Fruit fly (Drosophila melanogaster): ENCODE results near the gene CG8773.

Gene CG8773

DNA sequence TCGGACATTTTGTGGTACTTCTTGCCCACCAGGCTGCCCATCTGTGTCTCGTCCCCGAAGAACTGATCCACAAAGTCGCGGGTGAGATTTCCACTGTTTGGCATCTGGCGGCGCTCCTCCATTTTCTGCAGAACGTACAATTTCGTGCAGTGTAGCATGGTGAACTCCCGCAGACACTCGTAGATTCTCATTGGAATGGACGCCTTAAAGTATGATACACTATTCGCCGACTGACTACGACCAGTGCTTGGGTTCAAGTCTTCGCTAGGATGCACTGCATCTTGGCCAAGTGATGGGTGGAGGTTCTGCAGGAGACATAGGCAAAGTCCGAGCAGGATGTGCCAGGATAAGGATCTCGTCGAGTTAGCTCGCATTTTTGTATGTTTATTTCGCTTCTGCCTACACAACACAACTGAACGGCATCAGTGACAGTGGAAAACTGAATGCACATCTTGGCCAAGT is 8.4 kb upstream of the CG8773 start, which contains the start of gene CG15888:
Gene CG15888, minus strand, starts transcription at position 412 of the 462 bp plus-strand sequence.
- TF ChIP-seq insv (GFP tag; optimal IDR thresholded peaks at IDR 0.05), result peak in 1 of 2 experiments; percentile 85
- TF ChIP-seq shn (GFP tag; optimal IDR thresholded peaks at IDR 0.05), result no peak
- TF ChIP-seq chm (GFP tag; IDR thresholded peaks at IDR 0.05), result no peak
- TF ChIP-seq phol (tag; optimal IDR thresholded peaks at IDR 0.05), result no peak
- peak; percentile 59 for TF ChIP-seq Ets65A (GFP tag)
- no peak for TF ChIP-seq CG17568 (GFP tag; optimal IDR thresholded peaks at IDR 0.05)
- no peak for TF ChIP-seq CG9215 (GFP tag; IDR thresholded peaks at IDR 0.05)
- TF ChIP-seq Elba2 (GFP tag; optimal IDR thresholded peaks at IDR 0.05), result no peak
- TF ChIP-seq stc (GFP tag; IDR thresholded peaks at IDR 0.05), result no peak
- TF ChIP-seq zf30C (GFP tag; optimal IDR thresholded peaks at IDR 0.05), result peak; percentile 11
- no peak for TF ChIP-seq CG11723 (GFP tag; optimal IDR thresholded peaks at IDR 0.05)

DNA sequence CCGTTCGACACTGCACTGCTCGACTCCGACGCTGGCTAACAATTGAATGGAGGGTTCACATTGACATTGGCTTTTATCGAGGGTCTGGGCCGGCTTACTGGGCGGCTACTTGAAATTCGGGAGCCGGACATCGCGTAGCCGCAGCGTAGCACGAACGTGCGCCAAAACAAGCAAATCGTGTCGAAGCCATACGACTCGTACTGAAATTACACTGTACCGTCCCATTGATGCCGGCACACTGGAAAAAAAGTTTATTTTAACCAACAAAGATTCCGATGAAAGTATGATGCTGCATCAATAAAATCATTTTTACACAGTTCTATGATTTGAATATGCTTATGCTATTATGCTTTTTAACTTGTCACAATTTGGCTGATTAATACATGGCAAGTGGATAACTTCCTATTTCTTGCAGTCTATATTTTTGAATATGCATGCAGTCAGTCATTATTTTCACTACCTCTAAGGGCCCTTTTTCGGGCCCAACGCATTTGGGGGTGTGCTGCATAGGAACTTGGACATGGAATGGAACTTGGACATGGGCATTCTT is 5.7 kb upstream of the CG8773 start, which contains the start of gene apn:
Gene apn, minus strand, starts transcription at position 51 of the 550 bp plus-strand sequence.
- TF ChIP-seq slbo (GFP tag; IDR thresholded peaks at IDR 0.05), result 0 out of 2 replicates have a peak, but pooled peaks have one; percentile 3
- no peak for TF ChIP-seq az2 (GFP tag; optimal IDR thresholded peaks at IDR 0.05)
- no peak for TF ChIP-seq Awh (GFP tag; IDR thresholded peaks at IDR 0.05)
- TF ChIP-seq CG17385 (GFP tag; optimal IDR thresholded peaks at IDR 0.05), result no peak
- TF ChIP-seq zfh1 (GFP tag; IDR thresholded peaks at IDR 0.05), result peak; percentile 30; the same call in 1 of the 3 replicates
- peak; percentile 48 for TF ChIP-seq dmrt99B (tag; optimal IDR thresholded peaks at IDR 0.05)
- TF ChIP-seq CG7987 (GFP tag; optimal IDR thresholded peaks at IDR 0.05), result no peak
- no peak for TF ChIP-seq pb (GFP tag; optimal IDR thresholded peaks at IDR 0.05)
- TF ChIP-seq br (optimal IDR thresholded peaks at IDR 0.05), result no peak
- 0 out of 3 replicates have a peak, but pooled peaks have one; percentile 41 for TF ChIP-seq dysf (GFP tag; IDR thresholded peaks at IDR 0.05)
- TF ChIP-seq chif (GFP tag; optimal IDR thresholded peaks at IDR 0.05), result no peak
- no peak for TF ChIP-seq phol (tag; optimal IDR thresholded peaks at IDR 0.05)
- no peak for TF ChIP-seq CG6689 (GFP tag; IDR thresholded peaks at IDR 0.05)
- no peak for TF ChIP-seq H15 (GFP tag; IDR thresholded peaks at IDR 0.05)
- no peak for TF ChIP-seq CG32772 (GFP tag; IDR thresholded peaks at IDR 0.05)
- TF ChIP-seq CG13287 (GFP tag; IDR thresholded peaks at IDR 0.05; ENCODE audit: partially characterized antibody), result no peak
- no peak for TF ChIP-seq Dfd (GFP tag; optimal IDR thresholded peaks at IDR 0.05)
- TF ChIP-seq HmgZ (tag; optimal IDR thresholded peaks at IDR 0.05), result no peak
- TF ChIP-seq pzg (GFP tag; optimal IDR thresholded peaks at IDR 0.05), result no peak
- peak; percentile 4 for TF ChIP-seq nmo (GFP tag; optimal IDR thresholded peaks at IDR 0.05)
- no peak for TF ChIP-seq CG6813 (GFP tag; optimal IDR thresholded peaks at IDR 0.05)
- peak; percentile 31; the same call in 1 of the 3 replicates for TF ChIP-seq CG14050 (GFP tag; IDR thresholded peaks at IDR 0.05)
- no peak for TF ChIP-seq CG8281 (tag; optimal IDR thresholded peaks at IDR 0.05)
- TF ChIP-seq gsb (GFP tag; IDR thresholded peaks at IDR 0.05), result no peak
- no peak for TF ChIP-seq ftz-f1 (GFP tag; optimal IDR thresholded peaks at IDR 0.05)
- TF ChIP-seq vvl (GFP tag; IDR thresholded peaks at IDR 0.05), result peak; percentile 58
- no peak for TF ChIP-seq vfl (GFP tag; optimal IDR thresholded peaks at IDR 0.05)
- TF ChIP-seq CG10366 (GFP tag; IDR thresholded peaks at IDR 0.05), result peak; percentile 48
- no peak for TF ChIP-seq CG10565 (GFP tag; optimal IDR thresholded peaks at IDR 0.05)
- TF ChIP-seq Chrac-16 (GFP tag; optimal IDR thresholded peaks at IDR 0.05), result no peak
- no peak for TF ChIP-seq Adf1 (GFP tag; IDR thresholded peaks at IDR 0.05)
- no peak for TF ChIP-seq kah (GFP tag; optimal IDR thresholded peaks at IDR 0.05)
- TF ChIP-seq CG17328 (GFP tag; IDR thresholded peaks at IDR 0.05), result peak; percentile 65; the same call in 1 of the 2 replicates
- TF ChIP-seq H2.0 (GFP tag; IDR thresholded peaks at IDR 0.05), result 0 out of 2 replicates have a peak, but pooled peaks have one; percentile 7
- TF ChIP-seq ken (GFP tag; IDR thresholded peaks at IDR 0.05), result 0 out of 3 replicates have a peak, but pooled peaks have one; percentile 19
- TF ChIP-seq Gsc (GFP tag; IDR thresholded peaks at IDR 0.05), result no peak
- TF ChIP-seq sisA (GFP tag; IDR thresholded peaks at IDR 0.05), result peak; percentile 37; the same call in 1 of the 2 replicates
- no peak for TF ChIP-seq PHDP (tag; optimal IDR thresholded peaks at IDR 0.05)
- peak; percentile 83 for TF ChIP-seq sens (GFP tag)
- no peak for TF ChIP-seq BEAF-32 (GFP tag; optimal IDR thresholded peaks at IDR 0.05)

Data from whole organism, embryonic.